Fruit fly (Drosophila melanogaster): Measurements from ENCODE around the gene CG1317.

- TF ChIP-seq EcR (GFP tag; optimal IDR thresholded peaks at IDR 0.05) (no peak), usp (GFP tag; optimal IDR thresholded peaks at IDR 0.05) (no peak)
Observed at dm6 chr3L:2387816-2388215, 16.1 kb upstream of the CG1317 start.
